Worm (Caenorhabditis elegans) whole organism, mixed stage, embryonic: ENCODE results near the gene ZC404.1.

Experiments
- M03D4.4 ChIP-seq: sonication (generic microtip); optimal IDR thresholded peaks from 2 replicates; lab custom pipeline; 2017; ENCODE audit warnings: mild to moderate bottlenecking, missing genetic modification characterization, missing compliant biosample characterization
- bed-3 ChIP-seq: fragments of 200-800 bp; sonication (Bioruptor generic); optimal IDR thresholded peaks from 3 replicates; lab custom pipeline; 2018; ENCODE audit warnings: mild to moderate bottlenecking, missing genetic modification characterization, moderate library complexity, missing compliant biosample characterization
- blmp-1 ChIP-seq: fragments of 150-350 bp; optimal IDR thresholded peaks from 2 replicates; lab custom pipeline; 2014; ENCODE audit warnings: missing biosample characterization, missing genetic modification characterization
- ceh-39 ChIP-seq: fragments of 150-350 bp; optimal IDR thresholded peaks from 2 replicates; lab custom pipeline; 2014; ENCODE audit warnings: missing biosample characterization, missing genetic modification characterization
- ceh-43 ChIP-seq: fragments of 200-800 bp; sonication (Bioruptor generic); optimal IDR thresholded peaks from 2 replicates; lab custom pipeline; 2018; ENCODE audit warnings: mild to moderate bottlenecking, missing genetic modification characterization, moderate library complexity, missing compliant biosample characterization
- ceh-83 ChIP-seq: fragments of 200-800 bp; sonication (Bioruptor generic); optimal IDR thresholded peaks from 2 replicates; lab custom pipeline; 2018; ENCODE audit warnings: mild to moderate bottlenecking, missing genetic modification characterization, missing compliant biosample characterization
- cnd-1 ChIP-seq: fragments of 200-800 bp; sonication (Bioruptor generic); optimal IDR thresholded peaks from 2 replicates; lab custom pipeline; 2018; ENCODE audit warnings: mild to moderate bottlenecking, missing genetic modification characterization, missing compliant biosample characterization
- drap-1 ChIP-seq: fragments of 200-800 bp; sonication (Bioruptor generic); optimal IDR thresholded peaks from 3 replicates; lab custom pipeline; 2018; ENCODE audit warnings: mild to moderate bottlenecking, missing genetic modification characterization, missing compliant biosample characterization
- elt-3 ChIP-seq: fragments of 150-350 bp; optimal IDR thresholded peaks from 2 replicates; lab custom pipeline; 2014; ENCODE audit warnings: missing biosample characterization, missing genetic modification characterization
- flh-1 ChIP-seq: fragments of 200-800 bp; sonication (Bioruptor generic); optimal IDR thresholded peaks from 2 replicates; lab custom pipeline; 2018; ENCODE audit warnings: mild to moderate bottlenecking, missing genetic modification characterization, moderate library complexity, missing compliant biosample characterization
- ham-2 ChIP-seq: fragments of 200-800 bp; sonication (Bioruptor generic); optimal IDR thresholded peaks from 2 replicates; lab custom pipeline; 2018; ENCODE audit warnings: mild to moderate bottlenecking, missing genetic modification characterization, missing compliant biosample characterization
- hlh-1 ChIP-seq: fragments of 150-350 bp; optimal IDR thresholded peaks from 2 replicates; lab custom pipeline; 2014; ENCODE audit warnings: missing biosample characterization, missing genetic modification reagents, missing genetic modification characterization
- lin-13 ChIP-seq: fragments of 150-350 bp; optimal IDR thresholded peaks from 2 replicates; lab custom pipeline; 2014; ENCODE audit warnings: missing biosample characterization, missing genetic modification characterization
- lin-32 ChIP-seq: fragments of 200-800 bp; sonication (Bioruptor generic); optimal IDR thresholded peaks from 2 replicates; lab custom pipeline; 2018; ENCODE audit warnings: mild to moderate bottlenecking, missing genetic modification characterization, missing compliant biosample characterization
- lsy-2 ChIP-seq: fragments of 150-350 bp; optimal IDR thresholded peaks from 2 replicates; lab custom pipeline; 2014; ENCODE audit warnings: missing biosample characterization, missing genetic modification characterization
- mep-1 ChIP-seq: fragments of 150-350 bp; optimal IDR thresholded peaks from 2 replicates; lab custom pipeline; 2017; ENCODE audit warnings: missing biosample characterization, missing genetic modification reagents, missing genetic modification characterization, inconsistent platforms
- mls-2 ChIP-seq: sonication (generic microtip); optimal IDR thresholded peaks from 2 replicates; lab custom pipeline; 2016; ENCODE audit warnings: mild to moderate bottlenecking, missing genetic modification characterization, moderate library complexity, missing compliant biosample characterization
- nhr-12 ChIP-seq: fragments of 150-350 bp; optimal IDR thresholded peaks from 2 replicates; lab custom pipeline; 2014; ENCODE audit warnings: missing biosample characterization, missing genetic modification characterization
- nhr-2 ChIP-seq: fragments of 150-350 bp; optimal IDR thresholded peaks from 2 replicates; lab custom pipeline; 2014; ENCODE audit warnings: missing biosample characterization, missing genetic modification characterization
- nhr-237 ChIP-seq: fragments of 150-350 bp; optimal IDR thresholded peaks from 2 replicates; lab custom pipeline; 2014; ENCODE audit warnings: missing biosample characterization, missing genetic modification characterization
- nhr-28 ChIP-seq: fragments of 150-350 bp; optimal IDR thresholded peaks from 2 replicates; lab custom pipeline; 2014; ENCODE audit warnings: missing biosample characterization, missing genetic modification characterization
- nhr-76 ChIP-seq: sonication (generic microtip); optimal IDR thresholded peaks from 2 replicates; lab custom pipeline; 2017; ENCODE audit warnings: missing biosample characterization, missing genetic modification characterization
- pha-4 ChIP-seq: fragments of 150-350 bp; optimal IDR thresholded peaks from 2 replicates; lab custom pipeline; 2018; ENCODE audit warnings: missing biosample characterization, missing genetic modification reagents, missing genetic modification characterization
- sem-2 ChIP-seq: fragments of 200-800 bp; sonication (Bioruptor generic); optimal IDR thresholded peaks from 2 replicates; lab custom pipeline; 2018; ENCODE audit warnings: mild to moderate bottlenecking, missing genetic modification characterization, missing compliant biosample characterization
- snpc-4 ChIP-seq: fragments of 150-350 bp; optimal IDR thresholded peaks from 2 replicates; lab custom pipeline; 2014; ENCODE audit warnings: missing biosample characterization, missing genetic modification characterization
- sptf-1 ChIP-seq: sonication (generic microtip); optimal IDR thresholded peaks from 2 replicates; lab custom pipeline; 2017; ENCODE audit warnings: mild to moderate bottlenecking, missing genetic modification characterization, moderate library complexity, missing compliant biosample characterization
- unc-120 ChIP-seq: sonication (generic microtip); optimal IDR thresholded peaks from 2 replicates; lab custom pipeline; 2017; ENCODE audit warnings: missing genetic modification characterization, missing compliant biosample characterization; ENCODE audit not compliant: poor library complexity, severe bottlenecking
- unc-39 ChIP-seq: fragments of 150-350 bp; optimal IDR thresholded peaks from 2 replicates; lab custom pipeline; 2014; ENCODE audit warnings: missing biosample characterization, missing genetic modification characterization
- zip-8 ChIP-seq: fragments of 150-350 bp; optimal IDR thresholded peaks from 2 replicates; lab custom pipeline; 2014; ENCODE audit warnings: missing biosample characterization, missing genetic modification characterization

Gene ZC404.1

DNA sequence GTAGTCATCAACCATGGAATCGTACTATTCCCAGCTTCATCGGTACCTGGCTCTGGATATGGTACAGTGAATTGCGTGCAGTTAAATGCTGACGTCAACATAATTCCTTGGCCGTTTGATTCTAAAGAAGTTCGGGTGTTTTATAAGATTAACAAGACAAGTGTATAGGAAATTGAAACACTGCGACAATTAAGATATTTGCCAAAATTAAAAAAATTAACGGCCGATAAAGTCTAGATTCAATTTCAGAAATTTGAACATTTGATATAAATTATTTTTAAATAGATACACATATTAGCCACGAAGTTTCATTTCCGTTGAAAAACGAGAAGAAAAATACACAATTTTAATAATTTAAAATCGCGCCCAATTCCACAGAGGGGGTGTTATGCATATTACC lies 12.4 kb downstream of the ZC404.1 start, which contains the start of gene dmsr-12:
dmsr-12 (minus strand) TSS at position 101 of the 400 bp plus-strand sequence.
- TF ChIP-seq cnd-1 (tag; lab: Kevin White, UChicago) (no peak), nhr-237 (tag; lab: Kevin White, UChicago) (no peak), nhr-12 (no peak), flh-1 (GFP tag; lab: Kevin White, UChicago) (no peak), nhr-76 (no peak), ham-2 (GFP tag; lab: Kevin White, UChicago) (no peak), unc-120 (tag; lab: Kevin White, UChicago) (no peak), unc-39 (tag; lab: Kevin White, UChicago) (no peak)

DNA sequence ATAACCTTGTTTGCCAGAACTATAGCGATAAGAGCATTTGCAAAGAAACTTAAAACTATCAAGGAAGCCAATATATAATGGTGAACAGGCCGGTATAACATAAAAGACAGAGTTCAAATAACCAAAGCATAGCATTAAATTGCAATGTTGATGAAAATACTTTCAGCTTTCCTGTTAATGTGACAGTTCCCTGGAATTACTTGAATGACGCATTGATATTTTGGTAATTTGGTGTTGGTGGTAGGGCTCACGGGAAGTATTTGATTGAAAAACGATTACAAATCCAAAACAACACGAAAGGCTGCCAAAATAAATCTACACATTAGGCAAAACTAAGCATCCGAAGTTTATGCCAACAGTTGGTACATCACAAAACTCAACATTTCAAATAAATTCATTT lies 15.0 kb downstream of the ZC404.1 start, which contains the start of gene dmsr-16:
dmsr-16 (minus strand) TSS at position 101 of the 400 bp plus-strand sequence.
- TF ChIP-seq nhr-2: no peak
- TF ChIP-seq sptf-1 (tag; lab: Kevin White, UChicago): no peak
- TF ChIP-seq M03D4.4 (tag; lab: Kevin White, UChicago): no peak
- TF ChIP-seq snpc-4: no peak
- no peak for TF ChIP-seq lin-32 (GFP tag; lab: Kevin White, UChicago)
- no peak for TF ChIP-seq unc-120 (tag; lab: Kevin White, UChicago)
- TF ChIP-seq, all 35 proteins: peak for 0

ce11 chrV:6810091-6810490 lies 16.1 kb downstream of the ZC404.1 start:
- TF ChIP-seq mls-2 (tag; lab: Kevin White, UChicago): no peak
- no peak for TF ChIP-seq mep-1 (tag; lab: Kevin White, UChicago)
- no peak for TF ChIP-seq M03D4.4 (tag; lab: Kevin White, UChicago)
- TF ChIP-seq hlh-1 (tag; lab: Kevin White, UChicago): no peak
- no peak for TF ChIP-seq ceh-39 (tag; lab: Kevin White, UChicago)
- no peak for TF ChIP-seq ceh-43 (GFP tag; lab: Kevin White, UChicago)
- no peak for TF ChIP-seq sem-2 (GFP tag; lab: Kevin White, UChicago)
- TF ChIP-seq blmp-1 (tag; lab: Kevin White, UChicago): no peak
- TF ChIP-seq nhr-28 (tag; lab: Kevin White, UChicago): no peak
- no peak for TF ChIP-seq elt-3 (tag; lab: Kevin White, UChicago)
- no peak for TF ChIP-seq zip-8 (tag; lab: Kevin White, UChicago)
- TF ChIP-seq ceh-83: no peak

- no peak for TF ChIP-seq sptf-1 (tag; lab: Kevin White, UChicago)
- no peak for TF ChIP-seq lsy-2 (tag; lab: Kevin White, UChicago)
- TF ChIP-seq mls-2 (tag; lab: Kevin White, UChicago): no peak
- no peak for TF ChIP-seq nhr-76
- TF ChIP-seq M03D4.4 (tag; lab: Kevin White, UChicago): no peak
- no peak for TF ChIP-seq ceh-43 (GFP tag; lab: Kevin White, UChicago)
- TF ChIP-seq cnd-1 (tag; lab: Kevin White, UChicago): no peak
- no peak for TF ChIP-seq ceh-39 (tag; lab: Kevin White, UChicago)
- no peak for TF ChIP-seq lin-13 (tag; lab: Kevin White, UChicago)
- TF ChIP-seq bed-3 (GFP tag; lab: Kevin White, UChicago): no peak
- TF ChIP-seq ham-2 (GFP tag; lab: Kevin White, UChicago): no peak
- no peak for TF ChIP-seq unc-120 (tag; lab: Kevin White, UChicago)
- no peak for TF ChIP-seq drap-1
- TF ChIP-seq sem-2 (GFP tag; lab: Kevin White, UChicago): no peak
- no peak for TF ChIP-seq nhr-12
These were observed 17.9 kb downstream of the ZC404.1 start for ce11 chrV:6811863-6812262.

DNA sequence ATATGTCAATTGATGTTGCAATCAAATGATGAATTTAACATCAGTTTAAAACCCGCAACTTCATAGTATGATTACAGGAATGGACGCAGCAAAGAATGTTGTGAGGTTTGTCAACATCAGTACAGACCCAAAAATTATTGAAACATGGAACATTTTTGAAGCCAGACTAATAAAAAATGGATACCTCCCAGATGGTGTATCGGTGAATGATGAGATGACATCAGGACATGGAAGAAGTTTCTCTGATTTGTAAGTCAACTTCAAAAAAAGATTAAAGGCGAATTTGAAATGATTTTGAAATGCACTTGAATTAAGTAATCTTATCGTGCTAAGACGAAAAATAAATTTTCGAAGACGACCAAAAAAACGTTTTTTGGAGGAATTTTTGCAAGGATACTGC lies 19.9 kb downstream of the ZC404.1 start:
- TF ChIP-seq sptf-1 (tag; lab: Kevin White, UChicago) (no peak), nhr-28 (tag; lab: Kevin White, UChicago) (no peak), ceh-39 (tag; lab: Kevin White, UChicago) (no peak), snpc-4 (no peak), lin-32 (GFP tag; lab: Kevin White, UChicago) (no peak), elt-3 (tag; lab: Kevin White, UChicago) (no peak), pha-4 (no peak), hlh-1 (tag; lab: Kevin White, UChicago) (no peak), lsy-2 (tag; lab: Kevin White, UChicago) (no peak), lin-13 (tag; lab: Kevin White, UChicago) (no peak), drap-1 (no peak), blmp-1 (tag; lab: Kevin White, UChicago) (no peak)
